Worm (Caenorhabditis elegans) whole organism, late embryonic: ENCODE results near the gene vap-1.

ENCODE experiments used
- C38D4.7 ChIP-seq: fragments of 200-800 bp; sonication (Bioruptor generic); optimal IDR thresholded peaks from 2 replicates; lab custom pipeline; 2018; ENCODE audit warnings: mild to moderate bottlenecking, missing genetic modification characterization, moderate library complexity, missing compliant biosample characterization
- K09A11.1 ChIP-seq: sonication (generic microtip); optimal IDR thresholded peaks from 2 replicates; lab custom pipeline; 2017; ENCODE audit warnings: antibody characterized with exemption, mild to moderate bottlenecking, missing genetic modification characterization, missing compliant biosample characterization; ENCODE audit not compliant: insufficient read depth
- T23F11.4 ChIP-seq: fragments of 200-800 bp; sonication (Bioruptor generic); optimal IDR thresholded peaks from 2 replicates; lab custom pipeline; 2018; ENCODE audit warnings: mild to moderate bottlenecking, missing genetic modification characterization, missing compliant biosample characterization
- Y22D7AL.16 ChIP-seq: sonication (generic microtip); optimal IDR thresholded peaks from 2 replicates; lab custom pipeline; 2016; ENCODE audit warnings: missing genetic modification characterization, missing compliant biosample characterization
- ahr-1 ChIP-seq: sonication (generic microtip); optimal IDR thresholded peaks from 2 replicates; lab custom pipeline; 2016; ENCODE audit warnings: missing genetic modification characterization, missing compliant biosample characterization
- ama-1 ChIP-seq: fragments of 150-350 bp; optimal IDR thresholded peaks from 2 replicates; lab custom pipeline; 2014
- ceh-14 ChIP-seq: sonication (generic microtip); optimal IDR thresholded peaks from 2 replicates; lab custom pipeline; 2016; ENCODE audit warnings: missing genotype, missing genetic modification characterization, missing compliant biosample characterization
- ceh-18 ChIP-seq: sonication (generic microtip); optimal IDR thresholded peaks from 2 replicates; lab custom pipeline; 2016; ENCODE audit warnings: missing genetic modification characterization, missing compliant biosample characterization
- ceh-19 ChIP-seq: fragments of 200-800 bp; sonication (Bioruptor generic); optimal IDR thresholded peaks from 2 replicates; lab custom pipeline; 2018; ENCODE audit warnings: mild to moderate bottlenecking, missing genetic modification characterization, missing compliant biosample characterization
- ceh-2 ChIP-seq: sonication (generic microtip); optimal IDR thresholded peaks from 2 replicates; lab custom pipeline; 2016; ENCODE audit warnings: missing genotype, missing genetic modification characterization, missing compliant biosample characterization
- ceh-24 ChIP-seq: sonication (generic microtip); optimal IDR thresholded peaks from 2 replicates; lab custom pipeline; 2016; ENCODE audit warnings: mild to moderate bottlenecking, missing genetic modification characterization, missing compliant biosample characterization
- ceh-30 ChIP-seq: fragments of 150-350 bp; optimal IDR thresholded peaks from 2 replicates; lab custom pipeline; 2014; ENCODE audit warnings: missing biosample characterization, missing genetic modification characterization
- ceh-31 ChIP-seq: sonication (generic microtip); optimal IDR thresholded peaks from 2 replicates; lab custom pipeline; 2016; ENCODE audit warnings: missing genetic modification characterization, missing compliant biosample characterization
- ceh-34 ChIP-seq: sonication (generic microtip); optimal IDR thresholded peaks from 2 replicates; lab custom pipeline; 2016; ENCODE audit warnings: mild to moderate bottlenecking, missing genetic modification characterization, missing compliant biosample characterization
- ceh-48 ChIP-seq: sonication (generic microtip); optimal IDR thresholded peaks from 2 replicates; lab custom pipeline; 2016; ENCODE audit warnings: missing genetic modification characterization, inconsistent platforms, missing compliant biosample characterization
- ceh-6 ChIP-seq: fragments of 200-800 bp; sonication (Bioruptor generic); optimal IDR thresholded peaks from 2 replicates; lab custom pipeline; 2018; ENCODE audit warnings: mild to moderate bottlenecking, missing genetic modification characterization, missing compliant biosample characterization
- dmd-4 ChIP-seq: sonication (generic microtip); optimal IDR thresholded peaks from 2 replicates; lab custom pipeline; 2016; ENCODE audit warnings: borderline replicate concordance, missing genetic modification characterization, missing compliant biosample characterization
- elt-4 ChIP-seq: sonication (generic microtip); optimal IDR thresholded peaks from 2 replicates; lab custom pipeline; 2016; ENCODE audit warnings: missing genetic modification characterization, missing compliant biosample characterization
- fax-1 ChIP-seq: sonication (generic microtip); optimal IDR thresholded peaks from 2 replicates; lab custom pipeline; 2016; ENCODE audit warnings: missing genotype, missing genetic modification characterization, missing compliant biosample characterization
- hlh-13 ChIP-seq: fragments of 200-800 bp; sonication (Bioruptor generic); optimal IDR thresholded peaks from 2 replicates; lab custom pipeline; 2018; ENCODE audit warnings: mild to moderate bottlenecking, missing genetic modification characterization, missing compliant biosample characterization
- hlh-30 ChIP-seq: sonication (generic microtip); optimal IDR thresholded peaks from 2 replicates; lab custom pipeline; 2017; ENCODE audit warnings: antibody characterized with exemption, missing genetic modification characterization, missing compliant biosample characterization; ENCODE audit not compliant: insufficient read depth
- hlh-6 ChIP-seq: sonication (generic microtip); optimal IDR thresholded peaks from 2 replicates; lab custom pipeline; 2016; ENCODE audit warnings: missing genotype, missing genetic modification characterization, missing compliant biosample characterization
- lin-11 ChIP-seq: fragments of 200-800 bp; sonication (Bioruptor generic); optimal IDR thresholded peaks from 2 replicates; lab custom pipeline; 2018; ENCODE audit warnings: mild to moderate bottlenecking, missing genetic modification characterization, missing compliant biosample characterization
- mec-3 ChIP-seq: sonication (generic microtip); optimal IDR thresholded peaks from 2 replicates; lab custom pipeline; 2016; ENCODE audit warnings: borderline replicate concordance, missing genetic modification characterization, missing compliant biosample characterization
- nfya-1 ChIP-seq: sonication (generic microtip); optimal IDR thresholded peaks from 2 replicates; lab custom pipeline; 2017; ENCODE audit warnings: missing genetic modification characterization, mild to moderate bottlenecking, missing compliant biosample characterization, antibody characterized with exemption, moderate library complexity
- nhr-232 ChIP-seq: sonication (generic microtip); optimal IDR thresholded peaks from 2 replicates; lab custom pipeline; 2016; ENCODE audit warnings: missing genetic modification characterization, missing compliant biosample characterization
- odd-2 ChIP-seq: sonication (generic microtip); optimal IDR thresholded peaks from 2 replicates; lab custom pipeline; 2017; ENCODE audit warnings: antibody characterized with exemption, mild to moderate bottlenecking, missing genetic modification characterization, missing compliant biosample characterization
- pag-3 ChIP-seq: sonication (generic microtip); optimal IDR thresholded peaks from 2 replicates; lab custom pipeline; 2016; ENCODE audit warnings: missing compliant biosample characterization, missing genetic modification characterization, borderline replicate concordance
- pat-9 ChIP-seq: fragments of 200-800 bp; sonication (Bioruptor generic); optimal IDR thresholded peaks from 2 replicates; lab custom pipeline; 2018; ENCODE audit warnings: mild to moderate bottlenecking, missing genetic modification characterization, moderate library complexity, missing compliant biosample characterization
- pax-1 ChIP-seq: fragments of 150-350 bp; optimal IDR thresholded peaks from 2 replicates; lab custom pipeline; 2014; ENCODE audit warnings: missing biosample characterization, missing genetic modification characterization
- pqm-1 ChIP-seq: sonication (generic microtip); optimal IDR thresholded peaks from 2 replicates; lab custom pipeline; 2016; ENCODE audit warnings: missing genetic modification characterization, missing compliant biosample characterization
- rnt-1 ChIP-seq: sonication (generic microtip); optimal IDR thresholded peaks from 2 replicates; lab custom pipeline; 2016; ENCODE audit warnings: missing genetic modification characterization, missing compliant biosample characterization
- sdc-2 ChIP-seq: sonication (generic microtip); optimal IDR thresholded peaks from 2 replicates; lab custom pipeline; 2016; ENCODE audit warnings: missing genotype, missing genetic modification characterization, missing compliant biosample characterization
- sox-4 ChIP-seq: sonication (generic microtip); optimal IDR thresholded peaks from 2 replicates; lab custom pipeline; 2017; ENCODE audit warnings: mild to moderate bottlenecking, missing genetic modification characterization, inconsistent platforms, missing compliant biosample characterization
- tbx-2 ChIP-seq: sonication (generic microtip); optimal IDR thresholded peaks from 2 replicates; lab custom pipeline; 2016; ENCODE audit warnings: missing genetic modification characterization, missing compliant biosample characterization
- unc-3 ChIP-seq, 2 experiments: fragments of 200-800 bp in 1 of 2; sonication (Bioruptor generic) in 1 of 2; sonication (generic microtip) in 1 of 2; conservative IDR thresholded peaks in 1 of 2; optimal IDR thresholded peaks in 1 of 2; 2 replicates each; pipeline versions ENCODE4 v1.3.6 to Lab custom; 2016 to 2022; ENCODE audit warnings: missing compliant biosample characterization in 2 of 2, missing genetic modification characterization in 2 of 2, missing genetic modification reagents in 1 of 2
- unc-55 ChIP-seq: sonication (generic microtip); optimal IDR thresholded peaks from 2 replicates; lab custom pipeline; 2017; ENCODE audit warnings: missing biosample characterization, missing genetic modification reagents, missing genetic modification characterization
- unc-86 ChIP-seq: sonication (generic microtip); optimal IDR thresholded peaks from 2 replicates; lab custom pipeline; 2016; ENCODE audit warnings: missing genetic modification characterization, missing compliant biosample characterization
- zip-5 ChIP-seq: sonication (generic microtip); optimal IDR thresholded peaks from 2 replicates; lab custom pipeline; 2016; ENCODE audit warnings: missing genetic modification characterization, missing compliant biosample characterization

The vap-1 gene

DNA sequence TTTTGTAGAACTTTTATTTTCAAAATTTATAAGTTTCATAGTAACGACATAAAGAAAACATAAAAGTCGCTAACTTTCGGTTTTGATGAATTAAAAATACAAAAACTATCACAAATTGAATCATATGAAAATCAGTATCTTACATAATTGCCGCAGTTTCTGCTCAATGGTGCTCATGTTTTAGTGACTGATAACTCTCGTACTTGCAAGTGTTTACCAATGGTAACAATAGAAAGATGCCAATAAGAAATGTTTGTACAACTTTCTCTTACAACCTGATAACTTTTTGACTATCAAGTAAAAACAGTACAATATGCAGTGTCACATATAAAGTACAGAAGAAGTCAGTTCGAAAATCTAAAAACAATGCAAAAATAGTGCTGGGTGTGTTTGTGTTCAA, 10.2 kb downstream of the vap-1 start:
- TF ChIP-seq zip-5 (tag; lab: Kevin White, UChicago): no peak
- TF ChIP-seq hlh-30 (tag; lab: Kevin White, UChicago): no peak
- TF ChIP-seq tbx-2: no peak

DNA sequence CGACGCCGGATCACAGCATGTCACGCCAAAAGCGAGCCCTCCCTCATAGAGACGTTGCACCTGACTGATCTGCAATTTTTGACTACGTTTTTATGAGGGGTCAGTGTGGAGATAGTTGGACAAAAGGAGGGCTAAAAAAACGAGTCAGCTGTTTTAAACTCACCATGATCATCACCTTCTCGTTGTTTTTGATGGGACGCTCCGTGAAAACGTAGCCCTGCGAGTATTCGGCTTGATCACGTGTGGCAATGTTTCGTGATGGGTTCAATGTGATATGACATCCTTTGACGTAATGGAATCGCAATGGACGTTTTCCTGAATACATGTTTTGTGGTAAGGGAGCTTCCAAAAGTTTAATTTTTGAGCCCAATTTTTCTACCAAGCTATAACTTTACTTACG, 11.3 kb downstream of the vap-1 start:
- TF ChIP-seq rnt-1: no peak
- TF ChIP-seq C38D4.7 (GFP tag; lab: Kevin White, UChicago): no peak
- TF ChIP-seq hlh-13: no peak
- no peak for TF ChIP-seq pqm-1 (tag; lab: Kevin White, UChicago)
- no peak for TF ChIP-seq nfya-1 (tag; lab: Kevin White, UChicago)
- TF ChIP-seq lin-11 (tag; lab: Kevin White, UChicago): no peak
- no peak for TF ChIP-seq ceh-34 (tag; lab: Kevin White, UChicago)
- no peak for TF ChIP-seq elt-4 (tag; lab: Kevin White, UChicago)
- TF ChIP-seq fax-1 (tag; lab: Kevin White, UChicago): no peak
- TF ChIP-seq ama-1 (lab: Kevin White, UChicago): no peak
- no peak for TF ChIP-seq nhr-232
- TF ChIP-seq T23F11.4 (GFP tag; lab: Kevin White, UChicago): no peak
- TF ChIP-seq ceh-48 (tag; lab: Kevin White, UChicago): no peak
- TF ChIP-seq ceh-31 (tag; lab: Kevin White, UChicago): no peak

DNA sequence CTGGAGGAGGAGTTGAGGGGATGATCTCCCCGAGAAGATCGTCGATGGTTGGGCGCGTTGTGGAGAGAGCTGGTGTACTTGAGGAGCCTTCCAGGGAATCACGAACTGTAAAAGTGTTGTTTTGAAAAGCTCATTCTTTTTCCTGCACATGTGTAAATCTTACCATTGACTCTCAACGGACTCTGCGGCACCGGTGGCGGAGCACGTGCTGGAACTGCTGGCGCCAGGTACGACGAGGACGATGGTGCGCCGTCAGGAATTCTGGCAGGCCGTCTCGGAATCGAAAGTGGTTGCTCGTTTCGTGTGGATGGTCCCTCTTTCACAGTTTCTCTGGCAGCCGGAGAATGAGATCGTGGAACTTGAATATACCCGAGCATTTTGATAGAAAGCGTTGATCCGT, 12.0 kb downstream of the vap-1 start:
- no peak for TF ChIP-seq dmd-4 (tag; lab: Kevin White, UChicago)
- no peak for TF ChIP-seq T23F11.4 (GFP tag; lab: Kevin White, UChicago)
- TF ChIP-seq pat-9: no peak
- TF ChIP-seq ceh-14 (tag; lab: Kevin White, UChicago): no peak
- TF ChIP-seq ceh-18 (tag; lab: Kevin White, UChicago): no peak
- no peak for TF ChIP-seq ceh-24 (tag; lab: Kevin White, UChicago)
- no peak for TF ChIP-seq hlh-13
- TF ChIP-seq Y22D7AL.16 (tag; lab: Kevin White, UChicago): no peak
- TF ChIP-seq unc-86 (tag; lab: Kevin White, UChicago): no peak
- TF ChIP-seq pag-3 (tag; lab: Kevin White, UChicago): no peak
- no peak for TF ChIP-seq sox-4 (tag; lab: Kevin White, UChicago)

DNA sequence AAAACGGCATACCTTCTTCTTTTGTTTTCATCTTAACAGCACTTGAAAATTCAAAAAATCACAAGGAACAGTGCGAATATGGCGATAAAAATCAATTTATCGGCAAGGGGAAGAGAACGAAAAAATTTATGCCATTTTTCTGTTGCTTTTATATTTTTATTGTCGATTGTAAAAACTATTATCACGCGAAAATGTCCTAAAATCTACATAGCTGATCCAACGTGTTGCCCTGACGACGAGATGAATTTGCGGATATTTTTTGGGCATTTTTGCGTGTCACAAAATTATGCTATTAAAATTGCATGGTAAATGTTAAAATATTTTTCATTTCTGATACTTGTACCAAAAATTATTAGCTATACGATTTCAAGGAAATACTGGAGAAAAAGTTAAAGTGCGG, 14.4 kb downstream of the vap-1 start, which contains the start of gene F10D7.4:
Gene F10D7.4 (minus strand): TSS at position 101 of the 400 bp plus-strand sequence.
- TF ChIP-seq unc-3 (GFP tag; conservative IDR thresholded peaks at IDR 0.05; lab: Robert Waterston, UW): no peak
- no peak for TF ChIP-seq unc-3 (tag; optimal IDR thresholded peaks at IDR 0.05; lab: Kevin White, UChicago)
- no peak for TF ChIP-seq odd-2 (tag; lab: Kevin White, UChicago)
- TF ChIP-seq ahr-1 (tag; lab: Kevin White, UChicago): no peak
- TF ChIP-seq ceh-30 (tag; lab: Kevin White, UChicago): no peak
- no peak for TF ChIP-seq ceh-48 (tag; lab: Kevin White, UChicago)
- no peak for TF ChIP-seq mec-3 (tag; lab: Kevin White, UChicago)
- no peak for TF ChIP-seq K09A11.1
- TF ChIP-seq hlh-6 (tag; lab: Kevin White, UChicago): no peak
- no peak for TF ChIP-seq ceh-18 (tag; lab: Kevin White, UChicago)
- TF ChIP-seq ceh-2 (tag; lab: Kevin White, UChicago): no peak
- TF ChIP-seq ceh-19: no peak
- no peak for TF ChIP-seq pag-3 (tag; lab: Kevin White, UChicago)
- no peak for TF ChIP-seq pax-1 (tag; lab: Kevin White, UChicago)
- no peak for TF ChIP-seq ceh-14 (tag; lab: Kevin White, UChicago)
- TF ChIP-seq ceh-6 (GFP tag; lab: Kevin White, UChicago): no peak
- TF ChIP-seq unc-55: no peak
- no peak for TF ChIP-seq sdc-2
- no peak for TF ChIP-seq sox-4 (tag; lab: Kevin White, UChicago)
